Fruit fly (Drosophila melanogaster): ENCODE results near the gene Tom40.
A peak's percentile ranks its signal among the peaks of the same experiment; 100 is the strongest.

The Tom40 gene

DNA sequence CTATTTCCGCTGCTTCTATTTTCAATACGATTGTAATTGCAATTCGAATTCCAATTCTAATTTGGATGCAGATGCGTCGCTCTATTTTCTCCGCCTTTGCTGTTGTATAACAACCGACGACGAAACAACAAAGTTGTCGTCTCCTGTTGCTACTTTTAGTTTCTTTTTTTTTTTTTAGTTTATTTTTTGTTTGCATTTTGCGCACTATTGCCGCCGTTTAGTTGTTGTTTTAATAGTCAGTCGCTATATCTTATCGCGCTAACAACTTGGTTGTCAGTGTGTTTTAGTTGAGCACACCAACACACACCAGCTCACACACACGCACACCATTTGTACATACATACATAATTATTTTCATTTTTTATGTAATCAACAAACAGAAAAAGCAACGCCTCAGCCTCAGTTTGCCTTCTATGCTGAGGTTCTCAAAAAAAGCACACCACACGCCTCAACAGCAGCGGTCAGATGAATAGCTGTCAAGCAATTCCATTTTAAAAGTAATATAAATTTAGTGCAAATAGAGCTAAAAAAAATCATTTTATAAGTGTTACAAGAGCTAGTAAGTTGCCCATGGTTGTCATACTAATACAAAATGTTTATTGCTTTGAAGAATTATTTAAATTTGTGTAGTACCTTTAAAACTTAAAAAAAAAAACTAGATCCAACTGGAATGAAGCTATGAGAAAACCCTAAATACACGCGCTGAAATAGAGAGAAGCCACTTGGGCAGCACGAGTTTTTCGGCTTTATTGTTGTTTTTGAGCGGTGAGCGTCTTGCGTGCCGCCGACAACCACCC lies 35.2 kb upstream of the Tom40 start:
- TF ChIP-seq Crg-1 (GFP tag; optimal IDR thresholded peaks at IDR 0.05) (no peak), CG33017 (tag; optimal IDR thresholded peaks at IDR 0.05) (peak; percentile 43), CG5204 (GFP tag; optimal IDR thresholded peaks at IDR 0.05) (no peak), CG7101 (tag; optimal IDR thresholded peaks at IDR 0.05) (peak; percentile 69), CG11617 (GFP tag; optimal IDR thresholded peaks at IDR 0.05) (peak; percentile 10), toe (GFP tag; optimal IDR thresholded peaks at IDR 0.05) (no peak), CG1620 (GFP tag; optimal IDR thresholded peaks at IDR 0.05) (peak; percentile 20), cnc (optimal IDR thresholded peaks at IDR 0.05) (no peak), Mnt (GFP tag; optimal IDR thresholded peaks at IDR 0.05) (peak; percentile 15), pad (GFP tag; optimal IDR thresholded peaks at IDR 0.05) (peak; percentile 41), tj (GFP tag; optimal IDR thresholded peaks at IDR 0.05) (peak; percentile 26), Clk (GFP tag; optimal IDR thresholded peaks at IDR 0.05) (no peak), ovo (GFP tag; optimal IDR thresholded peaks at IDR 0.05) (peak; percentile 21), CG14711 (tag; optimal IDR thresholded peaks at IDR 0.05) (peak; percentile 40), CG7045 (GFP tag; optimal IDR thresholded peaks at IDR 0.05) (no peak), kay (GFP tag; ENCODE audit: borderline replicate concordance) (no peak), Hr96 (GFP tag; optimal IDR thresholded peaks at IDR 0.05) (no peak), bab1 (GFP tag; optimal IDR thresholded peaks at IDR 0.05) (no peak), CG12768 (GFP tag; optimal IDR thresholded peaks at IDR 0.05) (peak; percentile 31), cic (GFP tag; optimal IDR thresholded peaks at IDR 0.05) (peak; percentile 16)

DNA sequence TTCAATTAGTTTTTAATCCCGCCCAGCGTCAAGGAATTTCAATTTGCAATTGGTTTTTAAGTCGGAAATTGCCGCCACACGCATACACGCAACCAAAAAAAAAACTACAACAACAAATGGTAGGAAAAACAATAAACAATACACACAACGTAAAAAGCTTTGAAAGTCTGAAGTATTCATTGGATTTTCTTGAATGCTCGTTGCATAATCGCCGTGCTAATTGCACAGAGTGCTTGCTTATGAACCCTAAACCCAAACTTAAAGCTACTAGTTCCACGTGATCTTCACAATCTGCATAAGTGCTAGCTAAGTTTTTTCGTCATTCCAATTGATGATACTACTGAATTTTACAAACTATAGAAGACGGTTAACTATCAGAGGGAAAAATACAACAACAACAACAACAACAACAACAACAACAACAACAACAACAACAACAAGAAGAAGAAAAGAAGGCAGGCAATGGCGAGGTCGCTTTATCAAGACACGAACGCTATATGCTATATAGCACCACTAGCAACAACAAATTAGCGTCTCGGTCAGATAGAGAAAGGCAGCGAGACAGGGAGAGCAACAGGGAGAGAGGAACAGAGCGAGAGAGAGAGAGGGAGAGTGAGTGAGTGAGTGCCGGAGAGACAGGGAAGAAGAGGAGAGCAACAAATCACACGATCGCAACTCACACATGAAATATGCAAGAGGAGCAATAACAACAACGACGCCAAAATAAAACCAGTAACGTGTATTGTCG lies 34.4 kb upstream of the Tom40 start:
- TF ChIP-seq CG7101 (tag; optimal IDR thresholded peaks at IDR 0.05) (peak; percentile 55), CG5204 (GFP tag; optimal IDR thresholded peaks at IDR 0.05) (no peak), Hr96 (GFP tag; optimal IDR thresholded peaks at IDR 0.05) (peak; percentile 30), Crg-1 (GFP tag; optimal IDR thresholded peaks at IDR 0.05) (peak; percentile 4), CG33017 (tag; optimal IDR thresholded peaks at IDR 0.05) (no peak), cic (GFP tag; optimal IDR thresholded peaks at IDR 0.05) (peak; percentile 79), CG12768 (GFP tag; optimal IDR thresholded peaks at IDR 0.05) (no peak), cnc (optimal IDR thresholded peaks at IDR 0.05) (no peak), CG1620 (GFP tag; optimal IDR thresholded peaks at IDR 0.05) (peak; percentile 43), kay (GFP tag; ENCODE audit: borderline replicate concordance) (no peak), Clk (GFP tag; optimal IDR thresholded peaks at IDR 0.05) (no peak), ovo (GFP tag; optimal IDR thresholded peaks at IDR 0.05) (peak; percentile 28), pad (GFP tag; optimal IDR thresholded peaks at IDR 0.05) (peak; percentile 33), CG14711 (tag; optimal IDR thresholded peaks at IDR 0.05) (no peak), Mnt (GFP tag; optimal IDR thresholded peaks at IDR 0.05) (peak; percentile 85), CG7045 (GFP tag; optimal IDR thresholded peaks at IDR 0.05) (no peak), tj (GFP tag; optimal IDR thresholded peaks at IDR 0.05) (peak; percentile 74), CG11617 (GFP tag; optimal IDR thresholded peaks at IDR 0.05) (no peak), bab1 (GFP tag; optimal IDR thresholded peaks at IDR 0.05) (no peak), toe (GFP tag; optimal IDR thresholded peaks at IDR 0.05) (no peak)

DNA sequence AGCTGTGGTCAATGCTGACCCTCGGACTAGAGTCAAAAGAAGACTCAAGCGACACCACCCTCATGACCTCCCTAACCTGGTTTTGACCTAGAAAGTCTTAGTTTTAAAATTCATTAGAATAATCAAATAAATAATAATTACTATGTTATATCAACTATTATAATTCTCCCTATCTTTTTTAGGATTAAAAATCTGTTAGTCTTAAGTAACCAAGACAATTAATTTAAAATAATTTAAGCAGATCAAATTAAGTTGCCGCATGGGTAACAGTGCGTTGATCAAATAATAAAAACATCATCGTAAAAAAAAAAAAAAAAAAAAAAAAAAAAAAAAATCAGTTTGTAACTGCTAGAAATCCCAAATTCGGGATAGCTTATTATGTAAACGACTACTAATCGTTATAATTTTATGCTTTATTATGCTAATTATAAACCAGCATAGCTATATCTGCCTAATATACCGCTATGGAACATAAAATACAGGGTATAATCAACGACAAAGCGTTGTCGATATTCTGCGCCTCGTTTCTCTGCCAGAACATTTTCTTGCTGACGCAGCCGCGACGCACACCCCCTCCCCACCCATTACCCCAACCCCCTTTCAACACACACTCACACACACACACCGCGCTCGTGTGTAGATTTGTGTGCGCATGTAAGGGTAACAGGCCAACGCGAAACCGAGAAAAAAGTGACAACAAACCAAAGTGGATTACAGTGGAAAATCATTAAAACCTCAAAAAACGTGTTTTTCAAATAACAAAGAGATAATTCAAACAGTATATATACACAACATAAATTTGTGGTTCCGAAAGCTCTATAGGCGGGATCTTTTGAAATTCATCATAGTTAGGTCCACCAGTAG lies 33.5 kb upstream of the Tom40 start:
- TF ChIP-seq Mnt (GFP tag; optimal IDR thresholded peaks at IDR 0.05) = peak; percentile 82
- TF ChIP-seq CG7045 (GFP tag; optimal IDR thresholded peaks at IDR 0.05) = peak; percentile 34
- peak; percentile 79 for TF ChIP-seq CG11617 (GFP tag; optimal IDR thresholded peaks at IDR 0.05)
- peak; percentile 100 for TF ChIP-seq tj (GFP tag; optimal IDR thresholded peaks at IDR 0.05)
- peak; percentile 62 for TF ChIP-seq CG1620 (GFP tag; optimal IDR thresholded peaks at IDR 0.05)
- TF ChIP-seq Clk (GFP tag; optimal IDR thresholded peaks at IDR 0.05) = peak; percentile 3
- peak; percentile 57 for TF ChIP-seq Crg-1 (GFP tag; optimal IDR thresholded peaks at IDR 0.05)
- peak; percentile 63 for TF ChIP-seq CG12768 (GFP tag; optimal IDR thresholded peaks at IDR 0.05)
- peak; percentile 70 for TF ChIP-seq cic (GFP tag; optimal IDR thresholded peaks at IDR 0.05)
- TF ChIP-seq CG5204 (GFP tag; optimal IDR thresholded peaks at IDR 0.05) = peak; percentile 20
- TF ChIP-seq CG33017 (tag; optimal IDR thresholded peaks at IDR 0.05) = peak; percentile 61
- TF ChIP-seq bab1 (GFP tag; optimal IDR thresholded peaks at IDR 0.05) = peak; percentile 96
- peak; percentile 74 for TF ChIP-seq Hr96 (GFP tag; optimal IDR thresholded peaks at IDR 0.05)
- peak; percentile 89 for TF ChIP-seq CG7101 (tag; optimal IDR thresholded peaks at IDR 0.05)
- peak; percentile 75 for TF ChIP-seq pad (GFP tag; optimal IDR thresholded peaks at IDR 0.05)
- TF ChIP-seq CG14711 (tag; optimal IDR thresholded peaks at IDR 0.05) = peak; percentile 75

DNA sequence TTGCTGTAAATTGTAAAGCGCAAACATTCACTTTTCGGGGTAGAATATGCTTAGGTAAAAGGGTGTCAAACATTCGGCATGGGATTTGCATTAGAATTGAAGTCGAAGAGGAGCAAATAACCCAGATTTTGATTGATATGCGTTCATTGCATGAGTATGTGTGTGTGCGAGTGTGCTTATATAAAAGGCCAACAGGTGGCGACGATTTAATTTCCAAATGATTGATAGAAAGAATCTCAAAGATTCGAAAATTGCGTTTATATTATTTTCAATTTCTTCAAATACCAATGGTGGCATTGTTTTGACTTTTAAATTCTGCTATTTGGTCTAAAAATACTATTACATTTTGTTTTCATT lies 32.9 kb upstream of the Tom40 start:
- TF ChIP-seq CG12768 (GFP tag; optimal IDR thresholded peaks at IDR 0.05) (no peak), Crg-1 (GFP tag; optimal IDR thresholded peaks at IDR 0.05) (no peak), Hr96 (GFP tag; optimal IDR thresholded peaks at IDR 0.05) (no peak)
